Worm (Caenorhabditis elegans) whole organism, L1 larva: Measurements from ENCODE around the gene ttr-29.

Experiments used
- F16B12.6 ChIP-seq: fragments of 150-350 bp; optimal IDR thresholded peaks from 2 replicates; lab custom pipeline; 2014; ENCODE audit warnings: missing biosample characterization, missing genetic modification characterization
- Y116A8C.19 ChIP-seq: sonication (generic microtip); optimal IDR thresholded peaks from 2 replicates; lab custom pipeline; 2016; ENCODE audit warnings: missing compliant biosample characterization, missing genetic modification characterization, borderline replicate concordance
- alr-1 ChIP-seq: fragments of 200-800 bp; sonication (Bioruptor generic); optimal IDR thresholded peaks from 2 replicates; lab custom pipeline; 2018; ENCODE audit warnings: borderline replicate concordance, mild to moderate bottlenecking, missing genetic modification characterization, missing compliant biosample characterization
- ama-1 ChIP-seq: fragments of 150-350 bp; optimal IDR thresholded peaks from 2 replicates; lab custom pipeline; 2014
- blmp-1 ChIP-seq: fragments of 150-350 bp; optimal IDR thresholded peaks from 2 replicates; lab custom pipeline; 2014; ENCODE audit warnings: missing biosample characterization, missing genetic modification characterization
- ceh-63 ChIP-seq: fragments of 200-800 bp; sonication (Bioruptor generic); optimal IDR thresholded peaks from 2 replicates; lab custom pipeline; 2018; ENCODE audit warnings: mild to moderate bottlenecking, missing genetic modification characterization, missing compliant biosample characterization
- ceh-8 ChIP-seq: fragments of 200-800 bp; sonication (Bioruptor generic); optimal IDR thresholded peaks from 2 replicates; lab custom pipeline; 2018; ENCODE audit warnings: mild to moderate bottlenecking, missing genetic modification characterization, moderate library complexity, missing compliant biosample characterization
- ceh-82 ChIP-seq, 3 experiments: fragments of 150-350 bp in 1 of 3; sonication (generic microtip) in 2 of 3; optimal IDR thresholded peaks; 2 replicates each; lab custom pipeline; 2014 to 2017; ENCODE audit warnings: missing biosample characterization in 3 of 3, missing genetic modification characterization in 3 of 3
- ceh-90 ChIP-seq: sonication (generic microtip); optimal IDR thresholded peaks from 2 replicates; lab custom pipeline; 2016; ENCODE audit warnings: missing genetic modification characterization, missing compliant biosample characterization
- dpl-1 ChIP-seq, 3 experiments: fragments of 150-350 bp in 2 of 3; sonication (generic microtip) in 1 of 3; optimal IDR thresholded peaks; 2 replicates each; lab custom pipeline; 2014 to 2017; ENCODE audit warnings: missing biosample characterization in 3 of 3, missing genetic modification characterization in 3 of 3, missing genetic modification reagents in 3 of 3
- dsc-1 ChIP-seq: sonication (generic microtip); optimal IDR thresholded peaks from 2 replicates; lab custom pipeline; 2016; ENCODE audit warnings: mild to moderate bottlenecking, missing genetic modification characterization, missing compliant biosample characterization
- efl-1 ChIP-seq, 4 experiments: fragments of 150-350 bp; optimal IDR thresholded peaks in 3 of 4; peaks in 1 of 4; 1 replicate in 1 of 4; 2 replicates in 3 of 4; lab custom pipeline; 2014; ENCODE audit warnings: missing biosample characterization in 2 of 4, missing genetic modification characterization in 2 of 4, missing genetic modification reagents in 2 of 4
- efl-3 ChIP-seq: fragments of 200-800 bp; sonication (Bioruptor generic); optimal IDR thresholded peaks from 2 replicates; lab custom pipeline; 2018; ENCODE audit warnings: mild to moderate bottlenecking, missing genetic modification characterization, missing compliant biosample characterization
- egl-13 ChIP-seq: sonication (generic microtip); optimal IDR thresholded peaks from 2 replicates; lab custom pipeline; 2016; ENCODE audit warnings: missing genotype, missing genetic modification reagents, missing genetic modification characterization, missing compliant biosample characterization
- egl-27 ChIP-seq, 2 experiments: fragments of 150-350 bp in 1 of 2; sonication (generic microtip); optimal IDR thresholded peaks; 3 replicates each; lab custom pipeline; 2017 to 2018; ENCODE audit warnings: missing biosample characterization in 2 of 2, missing genetic modification characterization in 2 of 2, missing genetic modification reagents in 2 of 2
- fkh-4 ChIP-seq: sonication (generic microtip); optimal IDR thresholded peaks from 2 replicates; lab custom pipeline; 2016; ENCODE audit warnings: missing compliant biosample characterization, missing genetic modification characterization, borderline replicate concordance
- fkh-8 ChIP-seq: sonication (generic microtip); optimal IDR thresholded peaks from 2 replicates; lab custom pipeline; 2016; ENCODE audit warnings: mild to moderate bottlenecking, missing genetic modification characterization, missing compliant biosample characterization
- hlh-4 ChIP-seq: sonication (generic microtip); optimal IDR thresholded peaks from 2 replicates; lab custom pipeline; 2016; ENCODE audit warnings: mild to moderate bottlenecking, missing genetic modification characterization, missing compliant biosample characterization
- irx-1 ChIP-seq: sonication (generic microtip); optimal IDR thresholded peaks from 2 replicates; lab custom pipeline; 2016; ENCODE audit warnings: missing genetic modification characterization, missing compliant biosample characterization
- isw-1 ChIP-seq: fragments of 200-800 bp; sonication (Bioruptor generic); IDR thresholded peaks from 2 replicates; pipeline ENCODE4 v1.3.6; 2022; ENCODE audit warnings: missing genetic modification characterization, missing compliant biosample characterization
- jun-1 ChIP-seq: fragments of 150-350 bp; optimal IDR thresholded peaks from 2 replicates; lab custom pipeline; 2014; ENCODE audit warnings: missing biosample characterization, missing genetic modification reagents, missing genetic modification characterization
- lin-15B ChIP-seq: fragments of 150-350 bp; sonication (generic microtip); optimal IDR thresholded peaks from 3 replicates; lab custom pipeline; 2014; ENCODE audit warnings: missing biosample characterization, missing genetic modification characterization
- mef-2 ChIP-seq: fragments of 150-350 bp; optimal IDR thresholded peaks from 2 replicates; lab custom pipeline; 2014; ENCODE audit warnings: missing biosample characterization, missing genetic modification characterization
- nhr-19 ChIP-seq: fragments of 200-800 bp; sonication (Bioruptor generic); conservative IDR thresholded peaks from 2 replicates; pipeline ENCODE4 v1.3.6; 2022; ENCODE audit warnings: missing genetic modification characterization, missing compliant biosample characterization
- nhr-20 ChIP-seq: sonication (generic microtip); optimal IDR thresholded peaks from 2 replicates; lab custom pipeline; 2016; ENCODE audit warnings: mild to moderate bottlenecking, missing genetic modification characterization, missing compliant biosample characterization
- nhr-28 ChIP-seq: fragments of 150-350 bp; optimal IDR thresholded peaks from 2 replicates; lab custom pipeline; 2014; ENCODE audit warnings: missing biosample characterization, missing genetic modification characterization
- nhr-71 ChIP-seq: sonication (generic microtip); optimal IDR thresholded peaks from 2 replicates; lab custom pipeline; 2016; ENCODE audit warnings: mild to moderate bottlenecking, missing genetic modification characterization, moderate library complexity, missing compliant biosample characterization
- nhr-76 ChIP-seq: sonication (generic microtip); optimal IDR thresholded peaks from 2 replicates; lab custom pipeline; 2017; ENCODE audit warnings: missing biosample characterization, missing genetic modification characterization
- nhr-77 ChIP-seq: fragments of 150-350 bp; optimal IDR thresholded peaks from 2 replicates; lab custom pipeline; 2014; ENCODE audit warnings: missing biosample characterization, missing genetic modification characterization
- nhr-85 ChIP-seq: sonication (generic microtip); peaks from one replicate; lab custom pipeline; 2016; ENCODE audit warnings: missing genetic modification characterization, inconsistent platforms, missing compliant biosample characterization
- nhr-90 ChIP-seq: sonication (generic microtip); optimal IDR thresholded peaks from 2 replicates; lab custom pipeline; 2016; ENCODE audit warnings: mild to moderate bottlenecking, missing genetic modification characterization, missing compliant biosample characterization; ENCODE audit not compliant: poor library complexity
- pax-3 ChIP-seq: fragments of 200-800 bp; sonication (Bioruptor generic); optimal IDR thresholded peaks from 2 replicates; lab custom pipeline; 2018; ENCODE audit warnings: mild to moderate bottlenecking, missing genetic modification characterization, moderate library complexity, missing compliant biosample characterization
- rnt-1 ChIP-seq: sonication (generic microtip); optimal IDR thresholded peaks from 2 replicates; lab custom pipeline; 2016; ENCODE audit warnings: mild to moderate bottlenecking, missing genetic modification characterization, moderate library complexity, missing compliant biosample characterization
- swsn-7 ChIP-seq: sonication (generic microtip); optimal IDR thresholded peaks from 2 replicates; lab custom pipeline; 2016; ENCODE audit warnings: missing genetic modification characterization, missing compliant biosample characterization
- tbx-2 ChIP-seq: sonication (generic microtip); optimal IDR thresholded peaks from 2 replicates; lab custom pipeline; 2016; ENCODE audit warnings: missing genetic modification characterization, missing compliant biosample characterization
- unc-62 ChIP-seq: fragments of 150-350 bp; optimal IDR thresholded peaks from 2 replicates; lab custom pipeline; 2014; ENCODE audit warnings: missing biosample characterization, missing genetic modification reagents, missing genetic modification characterization
- unc-86 ChIP-seq: sonication (generic microtip); optimal IDR thresholded peaks from 2 replicates; lab custom pipeline; 2016; ENCODE audit warnings: missing genetic modification characterization, missing compliant biosample characterization
- unc-98 ChIP-seq: fragments of 200-800 bp; sonication (Bioruptor generic); IDR thresholded peaks from 2 replicates; pipeline ENCODE4 v1.3.6; 2022; ENCODE audit warnings: missing genetic modification characterization, missing compliant biosample characterization
- xbp-1 ChIP-seq: sonication (generic microtip); optimal IDR thresholded peaks from 2 replicates; lab custom pipeline; 2016; ENCODE audit warnings: missing genetic modification characterization, missing compliant biosample characterization
- zag-1 ChIP-seq: fragments of 150-350 bp; optimal IDR thresholded peaks from 2 replicates; lab custom pipeline; 2014; ENCODE audit warnings: missing biosample characterization, missing genetic modification characterization
- ztf-4 ChIP-seq: fragments of 150-350 bp; optimal IDR thresholded peaks from 2 replicates; lab custom pipeline; 2014; ENCODE audit warnings: missing biosample characterization, missing genetic modification characterization

Gene ttr-29

ce11 chrV:12950812-12951528, 44.3 kb upstream of the ttr-29 start, which contains the start of the genes T16G1.9 and T16G1.18 (continued):
- TF ChIP-seq nhr-20 (tag; lab: Kevin White, UChicago): peak; percentile 25
- no peak for TF ChIP-seq hlh-4
- no peak for TF ChIP-seq mef-2
- TF ChIP-seq xbp-1 (tag; lab: Kevin White, UChicago): peak; percentile 36
- TF ChIP-seq lin-15B: peak; percentile 12
- TF ChIP-seq alr-1 (tag; lab: Kevin White, UChicago): no peak
- no peak for TF ChIP-seq pax-3
- TF ChIP-seq efl-3 (GFP tag; lab: Kevin White, UChicago): no peak
- TF ChIP-seq ceh-8 (GFP tag; lab: Kevin White, UChicago): no peak
- TF ChIP-seq dpl-1 (GFP tag; optimal IDR thresholded peaks at IDR 0.05; lab: Kevin White, UChicago): peak in 2 of 3 experiments; percentile 43 to 62
- TF ChIP-seq egl-27 (tag; optimal IDR thresholded peaks at IDR 0.05; lab: Kevin White, UChicago): no peak
- no peak for TF ChIP-seq isw-1 (GFP tag; lab: Robert Waterston, UW)
- no peak for TF ChIP-seq nhr-76
- TF ChIP-seq unc-62 (GFP tag; lab: Kevin White, UChicago): no peak
- TF ChIP-seq tbx-2 (tag; lab: Kevin White, UChicago): peak; percentile 14
- no peak for TF ChIP-seq blmp-1 (tag; lab: Kevin White, UChicago)
- TF ChIP-seq jun-1: no peak
- peak; percentile 58 to 65 for TF ChIP-seq efl-1 (optimal IDR thresholded peaks at IDR 0.05; lab: Kevin White, UChicago)
- peak in 1 of 2 experiments; percentile 28 for TF ChIP-seq efl-1 (GFP tag; optimal IDR thresholded peaks at IDR 0.05 in 1 of 2; lab: Kevin White, UChicago)

ce11 chrV:12949607-12950006, 43.0 kb upstream of the ttr-29 start, which contains the start of gene T16G1.13:
T16G1.13 (plus strand) TSS chrV:12949907.
- TF ChIP-seq unc-86 (no peak), F16B12.6 (no peak), dsc-1 (no peak), swsn-7 (no peak), blmp-1 (tag; lab: Kevin White, UChicago) (no peak), nhr-28 (no peak), fkh-4 (tag; lab: Kevin White, UChicago) (no peak), pax-3 (no peak), ceh-90 (no peak), ztf-4 (no peak), zag-1 (tag; lab: Kevin White, UChicago) (no peak), mef-2 (no peak), ceh-82 (tag; optimal IDR thresholded peaks at IDR 0.05; lab: Kevin White, UChicago) (no peak), rnt-1 (no peak), irx-1 (no peak), egl-13 (tag; lab: Kevin White, UChicago) (no peak), tbx-2 (tag; lab: Kevin White, UChicago) (no peak), nhr-71 (tag; lab: Kevin White, UChicago) (no peak)

ce11 chrV:12944775-12945174, 38.1 kb upstream of the ttr-29 start, which contains the start of gene grl-2:
grl-2 (plus strand) TSS chrV:12945075.
- TF ChIP-seq Y116A8C.19 (tag; lab: Kevin White, UChicago) (no peak), nhr-19 (GFP tag; lab: Robert Waterston, UW) (no peak), egl-27 (tag; optimal IDR thresholded peaks at IDR 0.05; lab: Kevin White, UChicago) (no peak), nhr-85 (tag; lab: Kevin White, UChicago) (peak; percentile 62), nhr-71 (tag; lab: Kevin White, UChicago) (no peak), ztf-4 (no peak)

ce11 chrV:12944229-12944628, 37.6 kb upstream of the ttr-29 start, which contains the start of gene T16G1.3:
T16G1.3 (minus strand) TSS chrV:12944329.
- TF ChIP-seq mef-2 (no peak), egl-27 (tag; optimal IDR thresholded peaks at IDR 0.05; lab: Kevin White, UChicago) (no peak), ama-1 (lab: Kevin White, UChicago) (no peak), unc-98 (GFP tag; lab: Robert Waterston, UW) (no peak), fkh-8 (tag; lab: Kevin White, UChicago) (no peak), nhr-90 (tag; lab: Kevin White, UChicago) (no peak), nhr-77 (tag; lab: Kevin White, UChicago) (no peak), blmp-1 (tag; lab: Kevin White, UChicago) (no peak), ceh-63 (GFP tag; lab: Kevin White, UChicago) (no peak), nhr-71 (tag; lab: Kevin White, UChicago) (no peak), F16B12.6 (no peak)
- TF ChIP-seq, all 84 proteins: peak for 0
